Worm (Caenorhabditis elegans) whole organism, young adult: ENCODE measurements around the gene rig-6.

Source experiments
- B0035.1 ChIP-seq: sonication (generic microtip); optimal IDR thresholded peaks from 2 replicates; lab custom pipeline; 2016; ENCODE audit warnings: missing genetic modification characterization, mild to moderate bottlenecking, missing compliant biosample characterization, missing genotype, missing genetic modification reagents
- B0261.1 ChIP-seq: sonication (generic microtip); optimal IDR thresholded peaks from 2 replicates; lab custom pipeline; 2016; ENCODE audit warnings: mild to moderate bottlenecking, missing genetic modification characterization, moderate library complexity, missing compliant biosample characterization
- F22D6.2 ChIP-seq: sonication (generic microtip); optimal IDR thresholded peaks from 2 replicates; lab custom pipeline; 2016; ENCODE audit warnings: mild to moderate bottlenecking, missing genetic modification characterization, missing compliant biosample characterization
- F33H1.4 ChIP-seq: fragments of 200-800 bp; sonication (Bioruptor generic); IDR thresholded peaks from 2 replicates; pipeline ENCODE4 v1.3.6; 2022; ENCODE audit warnings: missing genetic modification reagents, missing genetic modification characterization, missing compliant biosample characterization
- F37B4.10 ChIP-seq: fragments of 200-800 bp; sonication (Bioruptor generic); IDR thresholded peaks from 2 replicates; pipeline ENCODE4 v1.3.6; 2022; ENCODE audit warnings: missing genetic modification characterization, missing compliant biosample characterization
- F39B2.1 ChIP-seq: fragments of 200-800 bp; sonication (Bioruptor generic); IDR thresholded peaks from 2 replicates; pipeline ENCODE4 v1.3.6; 2022; ENCODE audit warnings: missing genetic modification reagents, missing genetic modification characterization, missing compliant biosample characterization
- F55B11.4 ChIP-seq: sonication (generic microtip); optimal IDR thresholded peaks from 2 replicates; lab custom pipeline; 2016; ENCODE audit warnings: missing compliant biosample characterization, missing genetic modification characterization, borderline replicate concordance; ENCODE audit not compliant: insufficient read depth
- F57C9.4 ChIP-seq: sonication (generic microtip); optimal IDR thresholded peaks from 2 replicates; lab custom pipeline; 2017; ENCODE audit warnings: mild to moderate bottlenecking, missing genetic modification characterization, missing compliant biosample characterization
- Y53G8AR.9 ChIP-seq: fragments of 200-800 bp; sonication (Bioruptor generic); conservative IDR thresholded peaks from 2 replicates; pipeline ENCODE4 v1.3.6; 2022; ENCODE audit warnings: missing genetic modification reagents, missing genetic modification characterization, missing compliant biosample characterization
- Y67H2A.10 ChIP-seq: fragments of 200-800 bp; sonication (Bioruptor generic); conservative IDR thresholded peaks from 2 replicates; pipeline ENCODE4 v1.3.6; 2022; ENCODE audit warnings: missing genetic modification reagents, missing genetic modification characterization, missing compliant biosample characterization
- Y79H2A.3 ChIP-seq: fragments of 200-800 bp; sonication (Bioruptor generic); conservative IDR thresholded peaks from 2 replicates; pipeline ENCODE4 v1.3.6; 2022; ENCODE audit warnings: missing genetic modification reagents, missing genetic modification characterization, missing compliant biosample characterization
- Y95B8A.8 ChIP-seq: fragments of 200-800 bp; sonication (Bioruptor generic); IDR thresholded peaks from 2 replicates; pipeline ENCODE4 v1.3.6; 2022; ENCODE audit warnings: missing genetic modification reagents, missing genetic modification characterization, missing compliant biosample characterization
- aptf-2 ChIP-seq: fragments of 200-800 bp; sonication (Bioruptor generic); conservative IDR thresholded peaks from 2 replicates; pipeline ENCODE4 v1.3.6; 2022; ENCODE audit warnings: missing genetic modification reagents, missing genetic modification characterization, missing compliant biosample characterization
- atf-7 ChIP-seq: sonication (generic microtip); optimal IDR thresholded peaks from 2 replicates; lab custom pipeline; 2017; ENCODE audit warnings: mild to moderate bottlenecking, missing genetic modification characterization, missing compliant biosample characterization
- attf-6 ChIP-seq: fragments of 200-800 bp; sonication (Bioruptor generic); IDR thresholded peaks from 2 replicates; pipeline ENCODE4 v1.3.6; 2022; ENCODE audit warnings: missing genetic modification reagents, missing genetic modification characterization, missing compliant biosample characterization
- ceh-100 ChIP-seq: fragments of 200-800 bp; sonication (Bioruptor generic); IDR thresholded peaks from 2 replicates; pipeline ENCODE4 v1.3.6; 2022; ENCODE audit warnings: missing genetic modification reagents, missing genetic modification characterization, missing compliant biosample characterization
- ceh-58 ChIP-seq: fragments of 200-800 bp; sonication (Bioruptor generic); IDR thresholded peaks from 2 replicates; pipeline ENCODE4 v1.3.6; 2022; ENCODE audit warnings: missing genetic modification characterization, missing compliant biosample characterization
- dox-1 ChIP-seq: fragments of 200-800 bp; sonication (Bioruptor generic); IDR thresholded peaks from 2 replicates; pipeline ENCODE4 v1.3.6; 2022; ENCODE audit warnings: missing genetic modification reagents, missing genetic modification characterization, missing compliant biosample characterization
- egl-18 ChIP-seq: fragments of 200-800 bp; sonication (Bioruptor generic); IDR thresholded peaks from 2 replicates; pipeline ENCODE4 v1.3.6; 2022; ENCODE audit warnings: missing genetic modification reagents, missing genetic modification characterization, missing compliant biosample characterization
- egl-44 ChIP-seq: fragments of 200-800 bp; sonication (Bioruptor generic); IDR thresholded peaks from 2 replicates; pipeline ENCODE4 v1.3.6; 2022; ENCODE audit warnings: missing genetic modification reagents, missing genetic modification characterization, missing compliant biosample characterization
- fkh-3 ChIP-seq: sonication (generic microtip); optimal IDR thresholded peaks from 2 replicates; lab custom pipeline; 2016; ENCODE audit warnings: mild to moderate bottlenecking, missing genetic modification characterization, missing compliant biosample characterization
- hlh-26 ChIP-seq: fragments of 200-800 bp; sonication (Bioruptor generic); conservative IDR thresholded peaks from 2 replicates; pipeline ENCODE4 v1.3.6; 2022; ENCODE audit warnings: missing genetic modification reagents, missing genetic modification characterization, missing compliant biosample characterization
- hsf-1 ChIP-seq: fragments of 200-800 bp; sonication (Bioruptor generic); IDR thresholded peaks from 2 replicates; pipeline ENCODE4 v1.3.6; 2022; ENCODE audit warnings: missing genetic modification reagents, missing genetic modification characterization, missing compliant biosample characterization
- lag-1 ChIP-seq: fragments of 200-800 bp; sonication (Bioruptor generic); IDR thresholded peaks from 2 replicates; pipeline ENCODE4 v1.3.6; 2022; ENCODE audit warnings: missing genetic modification reagents, missing genetic modification characterization, missing compliant biosample characterization
- let-526 ChIP-seq: fragments of 200-800 bp; sonication (Bioruptor generic); IDR thresholded peaks from 2 replicates; pipeline ENCODE4 v1.3.6; 2022; ENCODE audit warnings: missing genetic modification reagents, missing genetic modification characterization, missing compliant biosample characterization
- lin-35 ChIP-seq, 3 experiments: fragments of 150-350 bp in 2 of 3; sonication (generic microtip) in 1 of 3; optimal IDR thresholded peaks; 2 replicates each; lab custom pipeline; 2014 to 2018; ENCODE audit warnings: missing biosample characterization in 3 of 3, missing genetic modification characterization in 3 of 3, missing genetic modification reagents in 3 of 3
- madf-6 ChIP-seq: fragments of 200-800 bp; sonication (Bioruptor generic); IDR thresholded peaks from 2 replicates; pipeline ENCODE4 v1.3.6; 2022; ENCODE audit warnings: missing genetic modification reagents, missing genetic modification characterization, missing compliant biosample characterization
- mel-28 ChIP-seq: sonication (generic microtip); optimal IDR thresholded peaks from 2 replicates; lab custom pipeline; 2016; ENCODE audit warnings: borderline replicate concordance, mild to moderate bottlenecking, missing genetic modification characterization, missing compliant biosample characterization
- nfya-1 ChIP-seq: sonication (generic microtip); optimal IDR thresholded peaks from 2 replicates; lab custom pipeline; 2017; ENCODE audit warnings: antibody characterized with exemption, missing compliant biosample characterization, missing genetic modification characterization, borderline replicate concordance; ENCODE audit not compliant: insufficient read depth
- rec-8 ChIP-seq, 2 experiments: sonication (generic microtip); optimal IDR thresholded peaks; 2 replicates each; lab custom pipeline; 2016; ENCODE audit warnings: mild to moderate bottlenecking in 2 of 2, missing genetic modification characterization in 2 of 2, missing genetic modification reagents in 2 of 2, missing genotype in 2 of 2, missing biosample characterization in 1 of 2, missing compliant biosample characterization in 1 of 2, moderate library complexity in 1 of 2
- repo-1 ChIP-seq: sonication (generic microtip); optimal IDR thresholded peaks from 2 replicates; lab custom pipeline; 2017; ENCODE audit warnings: mild to moderate bottlenecking, missing genetic modification characterization, missing compliant biosample characterization
- sptf-2 ChIP-seq: fragments of 200-800 bp; sonication (Bioruptor generic); optimal IDR thresholded peaks from 2 replicates; lab custom pipeline; 2018; ENCODE audit warnings: mild to moderate bottlenecking, missing genetic modification characterization, missing compliant biosample characterization
- tbx-9 ChIP-seq: sonication (generic microtip); optimal IDR thresholded peaks from 2 replicates; lab custom pipeline; 2016; ENCODE audit warnings: borderline replicate concordance, missing genetic modification characterization, inconsistent platforms, missing compliant biosample characterization
- tlf-1 ChIP-seq: fragments of 200-800 bp; sonication (Bioruptor generic); optimal IDR thresholded peaks from 2 replicates; lab custom pipeline; 2018; ENCODE audit warnings: mild to moderate bottlenecking, missing genetic modification characterization, missing compliant biosample characterization
- xnd-1 ChIP-seq: sonication (generic microtip); optimal IDR thresholded peaks from 2 replicates; lab custom pipeline; 2016; ENCODE audit warnings: missing genotype, missing genetic modification reagents, missing genetic modification characterization, missing compliant biosample characterization
- ztf-25 ChIP-seq: fragments of 200-800 bp; sonication (Bioruptor generic); IDR thresholded peaks from 2 replicates; pipeline ENCODE4 v1.3.6; 2022; ENCODE audit warnings: missing genetic modification reagents, missing genetic modification characterization, missing compliant biosample characterization

The rig-6 gene

DNA sequence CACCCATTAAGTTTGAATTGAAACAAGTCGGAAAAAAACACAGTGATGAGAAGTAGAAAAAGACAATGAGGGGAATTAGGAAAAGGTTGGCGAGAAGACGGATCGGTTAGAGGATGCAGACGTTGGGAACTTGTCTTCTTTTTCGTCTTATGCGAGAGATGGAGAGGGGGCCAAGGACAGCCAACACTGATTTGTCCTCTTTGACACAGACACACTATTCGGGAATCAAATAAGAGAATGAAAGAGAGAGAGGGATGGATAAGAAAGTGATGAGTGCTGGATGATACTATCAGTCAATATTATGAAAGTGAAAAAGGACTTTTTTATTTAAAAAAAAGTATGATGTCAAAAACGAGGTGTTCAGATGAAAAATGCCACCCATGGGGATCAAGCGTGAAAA is 9.9 kb upstream of the rig-6 start, which contains the start of gene lact-5:
Gene lact-5 (minus strand): TSS at position 1 of the 400 bp plus-strand sequence.
- TF ChIP-seq tbx-9 (tag; lab: Kevin White, UChicago) (no peak), B0035.1 (no peak)
- TF ChIP-seq, all 124 proteins: peak for 0

DNA sequence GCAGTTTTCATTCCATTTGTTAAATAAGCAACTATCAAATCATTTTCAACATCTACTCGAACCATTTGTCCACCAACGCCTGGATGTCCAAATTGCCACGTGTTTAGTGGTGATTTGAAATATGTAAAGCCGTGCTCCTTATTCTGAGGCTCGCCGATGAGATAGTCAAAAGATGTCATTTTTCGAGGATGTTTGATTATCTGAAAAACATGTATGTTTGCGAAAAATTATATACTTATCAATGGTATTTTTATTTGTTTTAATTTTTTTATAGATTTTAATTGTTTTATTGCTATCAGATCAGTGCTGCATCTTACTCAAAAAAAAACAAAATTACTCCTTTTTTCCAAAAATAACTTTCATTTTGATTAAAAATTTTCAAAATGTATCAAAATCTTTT is 6.9 kb upstream of the rig-6 start:
- TF ChIP-seq aptf-2 (GFP tag; lab: Robert Waterston, UW) (no peak), Y95B8A.8 (GFP tag; lab: Robert Waterston, UW) (no peak), attf-6 (GFP tag; lab: Robert Waterston, UW) (no peak), madf-6 (GFP tag; lab: Robert Waterston, UW) (no peak), ceh-58 (GFP tag; lab: Robert Waterston, UW) (no peak), F55B11.4 (tag; lab: Kevin White, UChicago) (no peak), sptf-2 (GFP tag; lab: Kevin White, UChicago) (no peak), egl-44 (GFP tag; lab: Robert Waterston, UW) (no peak), rec-8 (tag; optimal IDR thresholded peaks at IDR 0.05; lab: Kevin White, UChicago) (no peak), B0035.1 (no peak), repo-1 (tag; lab: Kevin White, UChicago) (no peak), ztf-25 (GFP tag; lab: Robert Waterston, UW) (no peak), fkh-3 (tag; lab: Kevin White, UChicago) (no peak), atf-7 (tag; lab: Kevin White, UChicago) (no peak), tlf-1 (GFP tag; lab: Kevin White, UChicago) (no peak), Y67H2A.10 (GFP tag; lab: Robert Waterston, UW) (no peak), F57C9.4 (no peak)

DNA sequence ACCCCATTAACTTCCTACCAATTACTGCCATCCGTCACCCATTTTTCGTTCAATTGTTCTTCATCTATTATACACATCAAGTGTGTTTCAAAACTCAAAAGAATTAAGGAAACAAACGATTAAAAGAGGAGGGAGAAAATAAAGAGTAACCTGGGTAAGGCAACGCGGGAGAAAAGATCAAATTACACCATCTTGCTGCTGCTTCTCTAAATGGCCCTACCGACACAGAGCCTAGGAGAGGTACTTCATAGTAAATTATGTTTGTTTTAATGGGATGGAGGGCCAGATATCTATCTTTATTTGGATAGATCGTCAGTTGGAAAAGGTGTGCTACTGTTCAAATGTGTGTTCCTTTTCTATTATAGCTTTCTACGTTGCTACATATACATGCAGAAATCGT is 3.5 kb upstream of the rig-6 start:
- TF ChIP-seq egl-18 (GFP tag; lab: Robert Waterston, UW) = no peak
- no peak for TF ChIP-seq dox-1
- no peak for TF ChIP-seq hsf-1
- no peak for TF ChIP-seq let-526 (GFP tag; lab: Robert Waterston, UW)
- no peak for TF ChIP-seq mel-28 (tag; lab: Kevin White, UChicago)
- no peak for TF ChIP-seq Y79H2A.3 (GFP tag; lab: Robert Waterston, UW)
- TF ChIP-seq F22D6.2 (tag; lab: Kevin White, UChicago) = no peak
- TF ChIP-seq B0261.1 = no peak
- no peak for TF ChIP-seq hlh-26
- TF ChIP-seq lag-1 (GFP tag; lab: Robert Waterston, UW) = no peak
- TF ChIP-seq F37B4.10 (GFP tag; lab: Robert Waterston, UW) = no peak
- no peak for TF ChIP-seq ceh-100 (GFP tag; lab: Robert Waterston, UW)
- no peak for TF ChIP-seq nfya-1
- TF ChIP-seq xnd-1 = no peak
- no peak for TF ChIP-seq ceh-58 (GFP tag; lab: Robert Waterston, UW)
- TF ChIP-seq Y53G8AR.9 (GFP tag; lab: Robert Waterston, UW) = no peak
- no peak for TF ChIP-seq ztf-25 (GFP tag; lab: Robert Waterston, UW)
- no peak for TF ChIP-seq F33H1.4 (GFP tag; lab: Robert Waterston, UW)
- TF ChIP-seq F39B2.1 (GFP tag; lab: Robert Waterston, UW) = no peak
- TF ChIP-seq lin-35 (GFP tag; optimal IDR thresholded peaks at IDR 0.05; lab: Kevin White, UChicago) = no peak
